Worm (Caenorhabditis elegans) whole organism, young adult: Measurements from ENCODE around the gene F40G12.4.

Source experiments
- D2030.7 ChIP-seq: fragments of 200-800 bp; sonication (Bioruptor generic); IDR thresholded peaks from 2 replicates; pipeline ENCODE4 v1.3.6; 2022; ENCODE audit warnings: missing genetic modification reagents, missing genetic modification characterization, missing compliant biosample characterization
- Y95B8A.8 ChIP-seq: fragments of 200-800 bp; sonication (Bioruptor generic); IDR thresholded peaks from 2 replicates; pipeline ENCODE4 v1.3.6; 2022; ENCODE audit warnings: missing genetic modification reagents, missing genetic modification characterization, missing compliant biosample characterization
- ama-1 ChIP-seq, 3 experiments: fragments of 150-350 bp in 1 of 3; sonication (generic microtip) in 2 of 3; optimal IDR thresholded peaks; 2 replicates each; lab custom pipeline; 2014 to 2018; ENCODE audit warnings: missing biosample characterization in 2 of 3, missing genetic modification characterization in 2 of 3, missing genetic modification reagents in 2 of 3
- ceh-100 ChIP-seq: fragments of 200-800 bp; sonication (Bioruptor generic); IDR thresholded peaks from 2 replicates; pipeline ENCODE4 v1.3.6; 2022; ENCODE audit warnings: missing genetic modification reagents, missing genetic modification characterization, missing compliant biosample characterization
- snpc-1.3 ChIP-seq: sonication (generic microtip); optimal IDR thresholded peaks from 2 replicates; lab custom pipeline; 2017; ENCODE audit warnings: missing genetic modification characterization, mild to moderate bottlenecking, missing compliant biosample characterization, antibody characterized with exemption, moderate library complexity, missing genotype, missing genetic modification reagents; ENCODE audit not compliant: insufficient read depth
- zim-3 ChIP-seq: sonication (generic microtip); optimal IDR thresholded peaks from 2 replicates; lab custom pipeline; 2017; ENCODE audit warnings: mild to moderate bottlenecking, missing genetic modification characterization, moderate library complexity, missing compliant biosample characterization

- TF ChIP-seq Y95B8A.8 (GFP tag; lab: Robert Waterston, UW) (no peak), zim-3 (tag; lab: Kevin White, UChicago) (no peak), ama-1 (optimal IDR thresholded peaks at IDR 0.05; lab: Kevin White, UChicago) (no peak), ama-1 (GFP tag; optimal IDR thresholded peaks at IDR 0.05; lab: Kevin White, UChicago) (no peak), D2030.7 (no peak), ceh-100 (no peak), snpc-1.3 (no peak)
Measured at ce11 chrV:14293667-14294194, 25.2 kb upstream of the F40G12.4 start, which contains the start of gene F14D7.2.
